Worm (Caenorhabditis elegans): Measurements from ENCODE around the gene srr-7.

- TF ChIP-seq ztf-7 (tag; optimal IDR thresholded peaks at IDR 0.05) = no peak
- TF ChIP-seq snpc-4 (tag; optimal IDR thresholded peaks at IDR 0.05) = no peak
- no peak for TF ChIP-seq lin-13 (GFP tag; optimal IDR thresholded peaks at IDR 0.05)
- TF ChIP-seq aly-2 (tag; optimal IDR thresholded peaks at IDR 0.05) = no peak
- no peak for TF ChIP-seq nhr-237 (tag; optimal IDR thresholded peaks at IDR 0.05)
- TF ChIP-seq nhr-28 (tag; optimal IDR thresholded peaks at IDR 0.05) = no peak
- TF ChIP-seq dve-1 (tag; optimal IDR thresholded peaks at IDR 0.05; ENCODE audit: insufficient read depth) = no peak
Measured at ce11 chrV:15140247-15140646, 12.2 kb downstream of the srr-7 start, which contains the start of gene K08F9.3.

All from whole organism, L4 larva.